Worm (Caenorhabditis elegans) whole organism, L4 larva: ENCODE data around the gene glr-2.
"Not testable (repeated sequence)": the region's sequence is repeated elsewhere in the genome, so short reads cannot be mapped to it uniquely, and the experiment has no call there.

Source experiments
- ZK546.5 ChIP-seq, 2 experiments: sonication (generic microtip); optimal IDR thresholded peaks; 2 replicates each; lab custom pipeline; 2017; ENCODE audit warnings: missing biosample characterization in 2 of 2, missing genetic modification characterization in 2 of 2
- aly-2 ChIP-seq: sonication (generic microtip); optimal IDR thresholded peaks from 2 replicates; lab custom pipeline; 2018; ENCODE audit warnings: missing biosample characterization, missing genetic modification characterization
- daf-12 ChIP-seq: fragments of 150-350 bp; optimal IDR thresholded peaks from 2 replicates; lab custom pipeline; 2014; ENCODE audit warnings: missing biosample characterization, missing genetic modification reagents, missing genetic modification characterization
- dpl-1 ChIP-seq: fragments of 150-350 bp; optimal IDR thresholded peaks from 2 replicates; lab custom pipeline; 2014; ENCODE audit warnings: missing biosample characterization, missing genetic modification reagents, missing genetic modification characterization
- hmg-1.1 ChIP-seq: fragments of 200-800 bp; sonication (Bioruptor generic); IDR thresholded peaks from 2 replicates; pipeline ENCODE4 v1.3.6; 2022; ENCODE audit warnings: missing genetic modification reagents, missing genetic modification characterization, missing compliant biosample characterization
- jun-1 ChIP-seq: fragments of 150-350 bp; optimal IDR thresholded peaks from 2 replicates; lab custom pipeline; 2014; ENCODE audit warnings: missing biosample characterization, missing genetic modification reagents, missing genetic modification characterization
- nhr-28 ChIP-seq: fragments of 150-350 bp; optimal IDR thresholded peaks from 2 replicates; lab custom pipeline; 2014; ENCODE audit warnings: missing biosample characterization, missing genetic modification characterization
- nhr-48 ChIP-seq: sonication (generic microtip); optimal IDR thresholded peaks from 2 replicates; lab custom pipeline; 2016; ENCODE audit warnings: mild to moderate bottlenecking, missing genetic modification characterization, missing compliant biosample characterization
- nhr-76 ChIP-seq: fragments of 150-350 bp; optimal IDR thresholded peaks from 2 replicates; lab custom pipeline; 2014; ENCODE audit warnings: missing biosample characterization, missing genetic modification characterization
- snpc-4 ChIP-seq: fragments of 150-350 bp; optimal IDR thresholded peaks from 2 replicates; lab custom pipeline; 2014; ENCODE audit warnings: missing biosample characterization, missing genetic modification characterization
- zip-2 ChIP-seq: fragments of 150-350 bp; optimal IDR thresholded peaks from 2 replicates; lab custom pipeline; 2014; ENCODE audit warnings: missing biosample characterization, missing genetic modification characterization

DNA sequence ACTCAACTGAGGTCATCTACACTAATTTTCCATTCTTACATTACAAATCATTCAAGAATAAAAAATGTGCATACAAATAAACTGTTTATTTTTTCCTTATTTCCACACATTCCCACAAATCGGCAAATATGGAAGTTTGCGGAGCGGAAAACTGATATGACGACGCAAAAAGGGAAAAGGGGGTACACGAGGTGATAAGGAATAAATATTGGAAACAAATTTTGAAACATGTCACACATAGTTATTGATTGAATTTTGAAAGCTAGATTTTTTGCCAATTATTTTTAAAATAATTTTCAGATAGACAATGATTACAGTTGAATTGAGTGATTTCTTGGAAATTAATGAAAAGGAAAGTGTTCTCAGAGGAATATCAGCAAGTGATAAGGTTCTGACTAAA is 16.2 kb downstream of the glr-2 start, which contains the start of gene viro-2:
- not testable (repeated sequence) for TF ChIP-seq ZK546.5 (tag; optimal IDR thresholded peaks at IDR 0.05; lab: Kevin White, UChicago); nhr-48; nhr-28 (tag; lab: Kevin White, UChicago); nhr-76; dpl-1 (GFP tag; lab: Kevin White, UChicago); daf-12; snpc-4; jun-1 (tag; lab: Kevin White, UChicago); zip-2 (tag; lab: Kevin White, UChicago); hmg-1.1 (GFP tag; lab: Robert Waterston, UW); aly-2 (tag; lab: Kevin White, UChicago)
